Worm (Caenorhabditis elegans): ENCODE measurements around the gene taf-6.2.

Gene taf-6.2

DNA sequence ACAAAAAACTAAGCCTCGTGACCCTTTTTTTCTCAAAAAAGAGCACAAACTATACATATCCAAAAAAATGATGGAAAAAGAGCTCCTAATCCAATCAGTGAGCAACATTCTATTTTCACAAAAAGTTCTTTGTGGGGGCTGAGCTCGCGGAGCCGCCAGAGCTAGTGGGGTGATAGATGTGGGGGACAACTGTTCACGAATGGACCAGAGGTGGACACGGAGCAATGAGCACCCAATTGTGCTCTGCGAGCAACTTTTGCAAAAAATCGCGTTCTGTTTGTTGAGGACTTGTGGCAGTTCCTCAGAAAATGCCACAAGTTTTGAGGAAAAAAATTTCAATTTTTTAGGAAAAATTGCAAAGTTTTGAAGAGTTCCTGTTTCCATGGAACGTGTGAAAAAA, 39.7 kb downstream of the taf-6.2 start:
- TF ChIP-seq ama-1 (optimal IDR thresholded peaks at IDR 0.05): no peak
- TF ChIP-seq ama-1 (GFP tag; optimal IDR thresholded peaks at IDR 0.05): no peak
- TF ChIP-seq egrh-3 (GFP tag; IDR thresholded peaks at IDR 0.05): no peak
- TF ChIP-seq snpc-4 (GFP tag; optimal IDR thresholded peaks at IDR 0.05): no peak
- TF ChIP-seq snpc-4 (tag; optimal IDR thresholded peaks at IDR 0.05): no peak
- no peak for TF ChIP-seq dpl-1 (GFP tag; optimal IDR thresholded peaks at IDR 0.05)
- TF ChIP-seq nfya-1 (tag; optimal IDR thresholded peaks at IDR 0.05; ENCODE audit: borderline replicate concordance, insufficient read depth): no peak
- no peak for TF ChIP-seq gei-17 (GFP tag; optimal IDR thresholded peaks at IDR 0.05)
- TF ChIP-seq snpc-1.3 (tag; optimal IDR thresholded peaks at IDR 0.05; ENCODE audit: insufficient read depth): no peak
- TF ChIP-seq Y67H2A.10 (GFP tag; conservative IDR thresholded peaks at IDR 0.05): no peak
- TF ChIP-seq egl-44 (GFP tag; IDR thresholded peaks at IDR 0.05): no peak
- TF ChIP-seq lag-1 (GFP tag; IDR thresholded peaks at IDR 0.05): no peak
- no peak for TF ChIP-seq F33H1.4 (GFP tag; IDR thresholded peaks at IDR 0.05)
- no peak for TF ChIP-seq mel-28 (tag; optimal IDR thresholded peaks at IDR 0.05; ENCODE audit: borderline replicate concordance)
- TF ChIP-seq lin-54 (GFP tag; optimal IDR thresholded peaks at IDR 0.05): no peak
- TF ChIP-seq attf-3 (GFP tag; conservative IDR thresholded peaks at IDR 0.05): no peak
- TF ChIP-seq let-607 (tag; optimal IDR thresholded peaks at IDR 0.05): no peak
- TF ChIP-seq pha-4 (tag; optimal IDR thresholded peaks at IDR 0.05): no peak
- no peak for TF ChIP-seq F22D6.2 (tag; optimal IDR thresholded peaks at IDR 0.05)
- TF ChIP-seq F52B5.7 (tag; optimal IDR thresholded peaks at IDR 0.05): no peak
- no peak for TF ChIP-seq F57A8.1 (GFP tag; optimal IDR thresholded peaks at IDR 0.05)
- no peak for TF ChIP-seq madf-3 (GFP tag; IDR thresholded peaks at IDR 0.05)

- TF ChIP-seq aptf-3 (GFP tag; IDR thresholded peaks at IDR 0.05) (no peak), lin-40 (tag; optimal IDR thresholded peaks at IDR 0.05) (no peak), pbrm-1 (GFP tag; IDR thresholded peaks at IDR 0.05) (no peak), atf-7 (tag; optimal IDR thresholded peaks at IDR 0.05) (no peak), snpc-4 (GFP tag; optimal IDR thresholded peaks at IDR 0.05) (no peak), snpc-4 (tag; optimal IDR thresholded peaks at IDR 0.05) (no peak), ztf-3 (GFP tag; optimal IDR thresholded peaks at IDR 0.05) (no peak), Y95B8A.8 (GFP tag; IDR thresholded peaks at IDR 0.05) (no peak), mxl-1 (tag; optimal IDR thresholded peaks at IDR 0.05) (no peak), ztf-18 (tag; optimal IDR thresholded peaks at IDR 0.05) (no peak), Y56A3A.18 (GFP tag; IDR thresholded peaks at IDR 0.05) (no peak), lin-26 (GFP tag; IDR thresholded peaks at IDR 0.05) (peak; percentile 66; the same call in 1 of the 2 replicates), ceh-40 (GFP tag; IDR thresholded peaks at IDR 0.05) (no peak), repo-1 (tag; optimal IDR thresholded peaks at IDR 0.05) (no peak), chd-7 (tag; optimal IDR thresholded peaks at IDR 0.05) (peak; percentile 41), him-1 (tag; optimal IDR thresholded peaks at IDR 0.05) (no peak), B0336.3 (GFP tag; IDR thresholded peaks at IDR 0.05) (0 out of 2 replicates have a peak, but pooled peaks have one; percentile 23), egl-44 (GFP tag; IDR thresholded peaks at IDR 0.05) (0 out of 2 replicates have a peak, but pooled peaks have one; percentile 53), nhr-179 (tag; optimal IDR thresholded peaks at IDR 0.05) (no peak), ceh-27 (GFP tag; optimal IDR thresholded peaks at IDR 0.05) (no peak), nhr-120 (GFP tag; IDR thresholded peaks at IDR 0.05) (no peak), hmg-1.2 (GFP tag; IDR thresholded peaks at IDR 0.05) (no peak), madf-3 (GFP tag; IDR thresholded peaks at IDR 0.05) (no peak), zfh-2 (GFP tag; conservative IDR thresholded peaks at IDR 0.05) (peak; percentile 70), ets-4 (GFP tag; optimal IDR thresholded peaks at IDR 0.05) (no peak), F55B11.4 (tag; optimal IDR thresholded peaks at IDR 0.05; ENCODE audit: borderline replicate concordance, insufficient read depth) (no peak), bed-1 (GFP tag; IDR thresholded peaks at IDR 0.05) (no peak), attf-6 (GFP tag; IDR thresholded peaks at IDR 0.05) (no peak), lir-1 (GFP tag; conservative IDR thresholded peaks at IDR 0.05) (no peak), dpff-1 (tag; optimal IDR thresholded peaks at IDR 0.05) (no peak), fkh-3 (tag; optimal IDR thresholded peaks at IDR 0.05) (no peak), ztf-26 (tag; optimal IDR thresholded peaks at IDR 0.05) (peak; percentile 67)
Observed at ce11 chrIV:3654214-3654613, 40.3 kb downstream of the taf-6.2 start.

Data from whole organism, young adult.